Worm (Caenorhabditis elegans): ENCODE results near the gene hacd-1.

ce11 chrV:1488642-1489041, 28.5 kb downstream of the hacd-1 start:
- TF ChIP-seq crh-2 (tag; optimal IDR thresholded peaks at IDR 0.05) (no peak), ztf-11 (tag; optimal IDR thresholded peaks at IDR 0.05) (no peak), egl-27 (tag; optimal IDR thresholded peaks at IDR 0.05) (no peak), ama-1 (optimal IDR thresholded peaks at IDR 0.05) (no peak), nhr-77 (tag; optimal IDR thresholded peaks at IDR 0.05) (no peak), elt-1 (tag; optimal IDR thresholded peaks at IDR 0.05) (no peak)

All from whole organism, L2 larva.